Fruit fly (Drosophila melanogaster): ENCODE measurements around the gene PolI.

PolI gene

DNA sequence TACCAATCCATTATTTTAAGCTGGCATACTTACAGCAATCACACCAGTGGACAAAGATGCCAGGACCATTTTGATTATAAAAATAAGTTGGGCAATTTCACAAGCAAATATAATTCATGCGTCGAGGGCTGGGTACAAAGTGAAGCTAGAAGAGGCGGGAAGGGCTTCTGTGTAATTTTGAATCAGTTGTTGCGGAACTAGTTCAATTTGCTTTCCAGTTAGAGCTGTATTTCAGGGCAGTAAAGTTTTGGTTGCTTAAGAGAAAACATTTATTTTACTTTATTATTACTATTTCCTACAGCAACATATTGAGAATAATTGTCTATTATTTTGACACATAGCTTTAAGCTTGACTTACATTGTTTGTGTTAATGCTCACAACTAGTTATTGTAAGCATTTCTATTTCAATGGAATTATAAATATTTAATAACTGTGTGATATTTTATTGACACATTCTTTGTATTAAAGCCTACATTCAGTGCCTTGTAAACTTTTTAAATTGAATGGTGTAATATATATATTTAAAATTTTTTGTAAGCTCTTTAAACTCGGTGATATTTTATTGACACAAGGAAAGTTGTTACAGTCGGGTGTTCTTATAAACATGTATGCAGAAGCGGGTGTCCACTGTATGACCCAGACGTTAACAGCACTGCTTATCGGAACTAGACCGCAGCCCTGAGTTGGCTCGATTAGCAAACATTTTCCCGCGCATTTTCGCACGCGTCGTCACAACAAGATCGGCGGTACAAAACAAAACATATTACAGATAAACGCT lies 31.2 kb downstream of the PolI start, which contains the start of the genes RPA1 and Mcm2 (continued):
- TF ChIP-seq Sry-δ (GFP tag; optimal IDR thresholded peaks at IDR 0.05) (no peak), sisA (GFP tag; IDR thresholded peaks at IDR 0.05) (peak; percentile 86), CG13624 (GFP tag; optimal IDR thresholded peaks at IDR 0.05) (peak; percentile 15), CG7839 (tag; optimal IDR thresholded peaks at IDR 0.05) (peak; percentile 81), CG11723 (GFP tag; optimal IDR thresholded peaks at IDR 0.05) (peak; percentile 55), abd-A (tag; optimal IDR thresholded peaks at IDR 0.05) (no peak), CG30431 (GFP tag; optimal IDR thresholded peaks at IDR 0.05) (peak; percentile 69), Sox102F (GFP tag; optimal IDR thresholded peaks at IDR 0.05) (peak; percentile 58), CG6654 (GFP tag; optimal IDR thresholded peaks at IDR 0.05) (peak; percentile 40), en (GFP tag; optimal IDR thresholded peaks at IDR 0.05) (no peak), Stat92E (GFP tag; optimal IDR thresholded peaks at IDR 0.05) (no peak), luna (GFP tag; optimal IDR thresholded peaks at IDR 0.05) (no peak), Nf-YC (tag; optimal IDR thresholded peaks at IDR 0.05) (peak; percentile 80), tna (GFP tag; IDR thresholded peaks at IDR 0.05; ENCODE audit: partially characterized antibody) (no peak), CG4707 (GFP tag; optimal IDR thresholded peaks at IDR 0.05) (no peak), BEAF-32 (GFP tag; optimal IDR thresholded peaks at IDR 0.05) (peak; percentile 19), CG42726 (GFP tag; IDR thresholded peaks at IDR 0.05; ENCODE audit: partially characterized antibody) (0 out of 2 replicates have a peak, but pooled peaks have one; percentile 38), Fer3 (tag; optimal IDR thresholded peaks at IDR 0.05) (peak; percentile 68), crp (GFP tag; optimal IDR thresholded peaks at IDR 0.05) (peak in 1 of 2 experiments; percentile 42), Max (GFP tag; optimal IDR thresholded peaks at IDR 0.05) (peak; percentile 57), MESR4 (GFP tag; optimal IDR thresholded peaks at IDR 0.05) (peak; percentile 42), Rfx (GFP tag; IDR thresholded peaks at IDR 0.05) (peak; percentile 91), H15 (GFP tag; IDR thresholded peaks at IDR 0.05) (peak; percentile 79; the same call in 2 of the 3 replicates), dysf (GFP tag; IDR thresholded peaks at IDR 0.05) (peak; percentile 85), CG11247 (GFP tag; IDR thresholded peaks at IDR 0.05) (peak; percentile 74), Deaf1 (tag; optimal IDR thresholded peaks at IDR 0.05) (no peak), CG11504 (tag; optimal IDR thresholded peaks at IDR 0.05) (peak; percentile 83), kay (GFP tag; optimal IDR thresholded peaks at IDR 0.05) (peak; percentile 47), Camta (GFP tag; optimal IDR thresholded peaks at IDR 0.05) (no peak), CG4820 (GFP tag; optimal IDR thresholded peaks at IDR 0.05) (peak; percentile 74), dpn (GFP tag; optimal IDR thresholded peaks at IDR 0.05) (peak; percentile 47 to 81), CG18262 (tag; optimal IDR thresholded peaks at IDR 0.05) (peak; percentile 84), CG17385 (GFP tag; optimal IDR thresholded peaks at IDR 0.05) (peak; percentile 66), sug (tag; optimal IDR thresholded peaks at IDR 0.05) (peak; percentile 82), CG14667 (GFP tag; IDR thresholded peaks at IDR 0.05) (peak; percentile 81), CG9932 (GFP tag; IDR thresholded peaks at IDR 0.05) (peak; percentile 93), CG1529 (GFP tag; optimal IDR thresholded peaks at IDR 0.05) (peak; percentile 35), CG6813 (GFP tag; optimal IDR thresholded peaks at IDR 0.05) (peak; percentile 47), MTF-1 (GFP tag; optimal IDR thresholded peaks at IDR 0.05; ENCODE audit: borderline replicate concordance) (peak; percentile 32), sens-2 (GFP tag; IDR thresholded peaks at IDR 0.05) (peak; percentile 56; the same call in 1 of the 2 replicates), mam (GFP tag; optimal IDR thresholded peaks at IDR 0.05) (peak; percentile 74), tx (GFP tag; optimal IDR thresholded peaks at IDR 0.05) (peak; percentile 10), ind (GFP tag; optimal IDR thresholded peaks at IDR 0.05) (peak; percentile 87), fru (optimal IDR thresholded peaks at IDR 0.05) (no peak), aop (GFP tag; IDR thresholded peaks at IDR 0.05) (peak; percentile 67; the same call in 1 of the 2 replicates), CG15269 (tag; optimal IDR thresholded peaks at IDR 0.05) (peak; percentile 78), CG18599 (GFP tag; optimal IDR thresholded peaks at IDR 0.05) (peak; percentile 81), CG14014 (GFP tag; IDR thresholded peaks at IDR 0.05) (peak; percentile 76)
